Fruit fly (Drosophila melanogaster) whole organism, embryonic: Measurements from ENCODE around the gene CG11396.

Experiments used
- Abd-B ChIP-seq: fragments of 200-800 bp; sonication (Bioruptor generic); optimal IDR thresholded peaks from 2 replicates; lab custom pipeline; 2018; ENCODE audit warnings: missing biosample characterization, mild to moderate bottlenecking, missing genetic modification characterization, moderate library complexity
- Adf1 ChIP-seq: fragments of 200-800 bp; sonication (Bioruptor generic); IDR thresholded peaks from 2 replicates; pipeline ENCODE4 v1.3.6; 2022; ENCODE audit warnings: missing biosample characterization, missing genetic modification characterization
- C15 ChIP-seq: fragments of 200-800 bp; sonication (Bioruptor generic); IDR thresholded peaks from 3 replicates; pipeline ENCODE4 v1.3.6; 2022; ENCODE audit warnings: missing biosample characterization, missing genetic modification characterization
- CG10431 ChIP-seq: fragments of 200-800 bp; sonication (Bioruptor generic); optimal IDR thresholded peaks from 3 replicates; lab custom pipeline; 2018; ENCODE audit warnings: missing biosample characterization, mild to moderate bottlenecking, missing genetic modification characterization
- CG11560 ChIP-seq: fragments of 200-800 bp; sonication (Bioruptor generic); IDR thresholded peaks from 3 replicates; pipeline ENCODE4 v1.3.6; 2022; ENCODE audit warnings: missing biosample characterization, missing genetic modification characterization
- CG12299 ChIP-seq: fragments of 200-800 bp; sonication (Bioruptor generic); optimal IDR thresholded peaks from 2 replicates; lab custom pipeline; 2018; ENCODE audit warnings: missing biosample characterization, mild to moderate bottlenecking, missing genetic modification characterization
- CG12769 ChIP-seq: fragments of 200-800 bp; sonication (Bioruptor generic); optimal IDR thresholded peaks from 2 replicates; lab custom pipeline; 2019; ENCODE audit warnings: missing biosample characterization, mild to moderate bottlenecking, missing genetic modification characterization, moderate library complexity
- CG14710 ChIP-seq: fragments of 200-800 bp; sonication (Bioruptor generic); optimal IDR thresholded peaks from 3 replicates; lab custom pipeline; 2019; ENCODE audit warnings: missing biosample characterization, mild to moderate bottlenecking, missing genetic modification characterization, moderate library complexity
- CG15601 ChIP-seq: fragments of 200-800 bp; sonication (Bioruptor generic); optimal IDR thresholded peaks from 3 replicates; lab custom pipeline; 2019; ENCODE audit warnings: missing biosample characterization, mild to moderate bottlenecking, missing genetic modification characterization, moderate library complexity
- CG2116 ChIP-seq: fragments of 200-800 bp; sonication (Bioruptor generic); optimal IDR thresholded peaks from 3 replicates; lab custom pipeline; 2018; ENCODE audit warnings: missing biosample characterization, mild to moderate bottlenecking, missing genetic modification characterization
- CG4282 ChIP-seq: fragments of 200-800 bp; sonication (Bioruptor generic); optimal IDR thresholded peaks from 2 replicates; lab custom pipeline; 2016; ENCODE audit warnings: missing biosample characterization, missing genetic modification characterization
- CG4617 ChIP-seq: fragments of 200-800 bp; sonication (Bioruptor generic); optimal IDR thresholded peaks from 3 replicates; lab custom pipeline; 2016; ENCODE audit warnings: missing biosample characterization, missing genetic modification characterization, borderline replicate concordance
- CG4730 ChIP-seq: fragments of 200-800 bp; sonication (Bioruptor generic); IDR thresholded peaks from 2 replicates; pipeline ENCODE4 v1.3.6; 2022; ENCODE audit warnings: missing biosample characterization, missing genetic modification characterization
- CG7786 ChIP-seq: fragments of 200-800 bp; sonication (Bioruptor generic); optimal IDR thresholded peaks from 2 replicates; lab custom pipeline; 2016; ENCODE audit warnings: missing biosample characterization, missing genetic modification characterization
- CG7963 ChIP-seq: fragments of 200-800 bp; sonication (Bioruptor generic); IDR thresholded peaks from 3 replicates; pipeline ENCODE4 v1.3.6; 2022; ENCODE audit warnings: missing biosample characterization, missing genetic modification characterization; ENCODE audit not compliant: partially characterized antibody
- CG8944 ChIP-seq: fragments of 200-800 bp; sonication (Bioruptor generic); optimal IDR thresholded peaks from 3 replicates; lab custom pipeline; 2016; ENCODE audit warnings: missing biosample characterization, missing genetic modification characterization
- CG9215 ChIP-seq: fragments of 200-800 bp; sonication (Bioruptor generic); IDR thresholded peaks from 2 replicates; pipeline ENCODE4 v1.3.6; 2022; ENCODE audit warnings: missing biosample characterization, missing genetic modification characterization
- CG9727 ChIP-seq: fragments of 200-800 bp; sonication (Bioruptor generic); optimal IDR thresholded peaks from 3 replicates; lab custom pipeline; 2017; ENCODE audit warnings: missing biosample characterization, mild to moderate bottlenecking, missing genetic modification characterization
- CoRest ChIP-seq: fragments of 200-800 bp; sonication (Bioruptor generic); optimal IDR thresholded peaks from 3 replicates; lab custom pipeline; 2018; ENCODE audit warnings: missing biosample characterization, mild to moderate bottlenecking, missing genetic modification characterization, moderate library complexity
- D19A ChIP-seq: fragments of 200-800 bp; optimal IDR thresholded peaks from 3 replicates; lab custom pipeline; 2019; ENCODE audit warnings: missing biosample characterization, mild to moderate bottlenecking, missing genetic modification characterization, moderate library complexity
- Dip2 ChIP-seq: fragments of 200-800 bp; sonication (Bioruptor generic); IDR thresholded peaks from 2 replicates; pipeline ENCODE4 v1.3.6; 2022; ENCODE audit warnings: missing biosample characterization, missing genetic modification characterization
- Dp ChIP-seq: fragments of 200-800 bp; sonication (Bioruptor generic); optimal IDR thresholded peaks from 2 replicates; lab custom pipeline; 2018; ENCODE audit warnings: missing biosample characterization, mild to moderate bottlenecking, missing genetic modification characterization, moderate library complexity
- Eip74EF ChIP-seq, 2 experiments: fragments of 200-800 bp in 1 of 2; fragments of >200 bp in 1 of 2; sonication (Bioruptor generic) in 1 of 2; optimal IDR thresholded peaks; 2 replicates each; lab custom pipeline; 2017 to 2019; ENCODE audit warnings: missing biosample characterization in 2 of 2, missing genetic modification characterization in 2 of 2, mild to moderate bottlenecking in 1 of 2, moderate library complexity in 1 of 2
- Fer2 ChIP-seq: fragments of 200-800 bp; sonication (Bioruptor generic); optimal IDR thresholded peaks from 2 replicates; lab custom pipeline; 2018; ENCODE audit warnings: missing biosample characterization, mild to moderate bottlenecking, missing genetic modification characterization, moderate library complexity
- Fer3 ChIP-seq: fragments of 200-800 bp; sonication (Bioruptor generic); optimal IDR thresholded peaks from 2 replicates; lab custom pipeline; 2018; ENCODE audit warnings: missing biosample characterization, mild to moderate bottlenecking, missing genetic modification characterization, moderate library complexity
- Hand ChIP-seq: fragments of 200-800 bp; sonication (Bioruptor generic); optimal IDR thresholded peaks from 2 replicates; lab custom pipeline; 2017; ENCODE audit warnings: mild to moderate bottlenecking, missing biosample characterization, missing genetic modification reagents, missing genetic modification characterization
- Hmr ChIP-seq: fragments of 200-800 bp; sonication (Bioruptor generic); optimal IDR thresholded peaks from 3 replicates; lab custom pipeline; 2017; ENCODE audit warnings: mild to moderate bottlenecking, missing biosample characterization, missing genetic modification reagents, missing genetic modification characterization
- Mrtf ChIP-seq: fragments of 200-800 bp; sonication (Bioruptor generic); IDR thresholded peaks from 3 replicates; pipeline ENCODE4 v1.3.6; 2022; ENCODE audit warnings: missing biosample characterization, missing genetic modification characterization
- Poxn ChIP-seq: fragments of 200-800 bp; sonication (Bioruptor generic); IDR thresholded peaks from 2 replicates; pipeline ENCODE4 v1.3.6; 2022; ENCODE audit warnings: missing biosample characterization, missing genetic modification characterization
- Ravus ChIP-seq: fragments of 200-800 bp; sonication (Bioruptor generic); IDR thresholded peaks from 2 replicates; pipeline ENCODE4 v1.3.6; 2022; ENCODE audit warnings: missing biosample characterization, missing genetic modification characterization
- Side ChIP-seq: fragments of 200-800 bp; sonication (Bioruptor generic); optimal IDR thresholded peaks from 2 replicates; lab custom pipeline; 2016; ENCODE audit warnings: missing biosample characterization, missing genetic modification characterization
- Six4 ChIP-seq: fragments of 200-800 bp; sonication (Bioruptor generic); optimal IDR thresholded peaks from 2 replicates; lab custom pipeline; 2016; ENCODE audit warnings: missing biosample characterization, missing genetic modification characterization
- Taf1 ChIP-seq: fragments of 200-800 bp; sonication (Bioruptor generic); IDR thresholded peaks from 2 replicates; pipeline ENCODE4 v1.3.6; 2022; ENCODE audit warnings: missing biosample characterization, missing genetic modification characterization
- aop ChIP-seq: fragments of 200-800 bp; sonication (Bioruptor generic); IDR thresholded peaks from 2 replicates; pipeline ENCODE4 v1.3.6; 2022; ENCODE audit warnings: missing biosample characterization, missing genetic modification characterization
- bsh ChIP-seq, 2 experiments: fragments of 200-800 bp; sonication (Bioruptor generic); optimal IDR thresholded peaks; 2 replicates each; lab custom pipeline; 2017 to 2018; ENCODE audit warnings: mild to moderate bottlenecking in 2 of 2, missing biosample characterization in 2 of 2, missing genetic modification characterization in 2 of 2, moderate library complexity in 1 of 2
- caup ChIP-seq: fragments of 200-800 bp; sonication (Bioruptor generic); optimal IDR thresholded peaks from 3 replicates; lab custom pipeline; 2017; ENCODE audit warnings: missing biosample characterization, mild to moderate bottlenecking, missing genetic modification characterization, moderate library complexity; ENCODE audit not compliant: severe bottlenecking
- ci ChIP-seq: fragments of 200-800 bp; sonication (Bioruptor generic); IDR thresholded peaks from 3 replicates; pipeline ENCODE4 v1.3.6; 2022; ENCODE audit warnings: missing biosample characterization, missing genetic modification characterization
- dpn ChIP-seq, 2 experiments: fragments of 200-800 bp; sonication (Bioruptor generic); optimal IDR thresholded peaks; 3 replicates each; lab custom pipeline; 2016; ENCODE audit warnings: missing biosample characterization in 2 of 2, missing genetic modification characterization in 2 of 2
- en ChIP-seq: fragments of 200-800 bp; sonication (Bioruptor generic); optimal IDR thresholded peaks from 2 replicates; lab custom pipeline; 2016; ENCODE audit warnings: missing biosample characterization, missing genetic modification characterization
- eve ChIP-seq, 2 experiments: fragments of >200 bp; optimal IDR thresholded peaks; 2 replicates each; lab custom pipeline; 2017; ENCODE audit warnings: missing biosample characterization in 2 of 2, missing genetic modification characterization in 2 of 2
- fd64A ChIP-seq: fragments of 200-800 bp; sonication (Bioruptor generic); optimal IDR thresholded peaks from 3 replicates; lab custom pipeline; 2018; ENCODE audit warnings: missing biosample characterization, mild to moderate bottlenecking, missing genetic modification characterization
- grn ChIP-seq: fragments of 200-800 bp; sonication (Bioruptor generic); optimal IDR thresholded peaks from 3 replicates; lab custom pipeline; 2017; ENCODE audit warnings: missing biosample characterization, missing genetic modification characterization
- luna ChIP-seq: fragments of 200-800 bp; sonication (Bioruptor generic); optimal IDR thresholded peaks from 2 replicates; lab custom pipeline; 2016; ENCODE audit warnings: missing biosample characterization, missing genetic modification characterization
- org-1 ChIP-seq: fragments of 200-800 bp; sonication (Bioruptor generic); optimal IDR thresholded peaks from 2 replicates; lab custom pipeline; 2017; ENCODE audit warnings: missing biosample characterization, missing genetic modification characterization
- pho ChIP-seq: fragments of 200-800 bp; sonication (Bioruptor generic); optimal IDR thresholded peaks from 2 replicates; lab custom pipeline; 2016; ENCODE audit warnings: missing biosample characterization, missing genetic modification characterization
- prd ChIP-seq, 3 experiments: fragments of >200 bp in 2 of 3; fragments of 200-800 bp in 1 of 3; sonication (Bioruptor generic) in 1 of 3; optimal IDR thresholded peaks in 2 of 3; IDR thresholded peaks in 1 of 3; 2 replicates in 2 of 3; 3 replicates in 1 of 3; pipeline versions ENCODE4 v1.3.6 to Lab custom; 2017 to 2022; ENCODE audit warnings: missing biosample characterization in 1 of 3, missing genetic modification characterization in 1 of 3
- ro ChIP-seq: fragments of 200-800 bp; sonication (Bioruptor generic); IDR thresholded peaks from 2 replicates; pipeline ENCODE4 v1.3.6; 2022; ENCODE audit warnings: missing biosample characterization, missing genetic modification characterization
- ssp ChIP-seq: fragments of 200-800 bp; sonication (Bioruptor generic); IDR thresholded peaks from 2 replicates; pipeline ENCODE4 v1.3.6; 2022; ENCODE audit warnings: missing biosample characterization, missing genetic modification characterization
- tap ChIP-seq: fragments of 200-800 bp; optimal IDR thresholded peaks from 3 replicates; lab custom pipeline; 2019; ENCODE audit warnings: missing biosample characterization, mild to moderate bottlenecking, missing genetic modification characterization, moderate library complexity
- wor ChIP-seq: fragments of 200-800 bp; sonication (Bioruptor generic); IDR thresholded peaks from 2 replicates; pipeline ENCODE4 v1.3.6; 2022; ENCODE audit warnings: missing biosample characterization, missing genetic modification characterization

CG11396 gene

dm6 chr3L:20787835-20788380 lies at the start of gene CG11396 (continued):
- TF ChIP-seq CG12299 (tag; lab: Kevin White, UChicago) (no peak), CG4282 (GFP tag; lab: Kevin White, UChicago) (no peak), Adf1 (GFP tag; lab: Robert Waterston, UW) (peak; percentile 40; the same call in 1 of the 2 replicates), fd64A (GFP tag; lab: Kevin White, UChicago) (no peak), en (GFP tag; lab: Kevin White, UChicago) (no peak), D19A (no peak), ro (GFP tag; lab: Robert Waterston, UW) (no peak), Mrtf (GFP tag; lab: Robert Waterston, UW) (no peak), Poxn (GFP tag; lab: Robert Waterston, UW) (no peak), CG9727 (GFP tag; lab: Kevin White, UChicago) (no peak), eve (GFP tag; optimal IDR thresholded peaks at IDR 0.05; lab: Kevin White, UChicago) (no peak), Dip2 (no peak), Six4 (GFP tag; lab: Kevin White, UChicago) (no peak), CG4730 (no peak), CG15601 (tag; lab: Kevin White, UChicago) (no peak), CG12769 (tag; lab: Kevin White, UChicago) (no peak), CG9215 (GFP tag; lab: Robert Waterston, UW) (no peak), bsh (GFP tag; optimal IDR thresholded peaks at IDR 0.05; lab: Kevin White, UChicago) (no peak), tap (no peak), prd (optimal IDR thresholded peaks at IDR 0.05; lab: Kevin White, UChicago) (no peak), prd (GFP tag; IDR thresholded peaks at IDR 0.05; lab: Robert Waterston, UW) (no peak), dpn (GFP tag; optimal IDR thresholded peaks at IDR 0.05; lab: Kevin White, UChicago) (no peak), CG4617 (GFP tag; lab: Kevin White, UChicago) (peak; percentile 33), Ravus (GFP tag; lab: Robert Waterston, UW) (no peak), ci (GFP tag; lab: Robert Waterston, UW) (0 out of 3 replicates have a peak, but pooled peaks have one; percentile 16), CG8944 (GFP tag; lab: Kevin White, UChicago) (no peak), Eip74EF (GFP tag; optimal IDR thresholded peaks at IDR 0.05; lab: Kevin White, UChicago) (no peak), luna (GFP tag; lab: Kevin White, UChicago) (no peak), Side (GFP tag; lab: Kevin White, UChicago) (no peak), grn (GFP tag; lab: Kevin White, UChicago) (no peak), caup (no peak), CG14710 (tag; lab: Kevin White, UChicago) (peak; percentile 39), ssp (GFP tag; lab: Robert Waterston, UW) (no peak), Taf1 (GFP tag; lab: Robert Waterston, UW) (no peak), org-1 (no peak), CG7786 (no peak), Fer2 (tag; lab: Kevin White, UChicago) (no peak), CG11560 (tag; lab: Robert Waterston, UW) (no peak), Hand (GFP tag; lab: Kevin White, UChicago) (no peak), CG10431 (GFP tag; lab: Kevin White, UChicago) (no peak), CG7963 (GFP tag; lab: Robert Waterston, UW) (peak; percentile 94), Hmr (GFP tag; lab: Kevin White, UChicago) (no peak), aop (GFP tag; lab: Robert Waterston, UW) (no peak), C15 (no peak), CoRest (tag; lab: Kevin White, UChicago) (no peak), pho (GFP tag; lab: Kevin White, UChicago) (no peak), Fer3 (tag; lab: Kevin White, UChicago) (no peak), wor (GFP tag; lab: Robert Waterston, UW) (no peak), Abd-B (GFP tag; lab: Kevin White, UChicago) (no peak), Dp (GFP tag; lab: Kevin White, UChicago) (peak; percentile 95), CG2116 (GFP tag; lab: Kevin White, UChicago) (peak; percentile 59)
